Fruit fly (Drosophila melanogaster): Measurements from ENCODE around the gene Tsp26A.

Tsp26A gene

dm6 chr2L:5983236-5983635 is 16.8 kb upstream of the Tsp26A start:
- TF ChIP-seq Jra (GFP tag; optimal IDR thresholded peaks at IDR 0.05) (peak; percentile 27), lola (GFP tag; optimal IDR thresholded peaks at IDR 0.05) (no peak), dl (GFP tag; optimal IDR thresholded peaks at IDR 0.05; ENCODE audit: insufficient read depth in 1 of 2, partially characterized antibody in 2 of 2) (peak; percentile 56 to 59), sage (GFP tag; optimal IDR thresholded peaks at IDR 0.05) (no peak), Dif (GFP tag; optimal IDR thresholded peaks at IDR 0.05; ENCODE audit: partially characterized antibody) (peak; percentile 20)

dm6 chr2L:5986094-5986493 is 13.9 kb upstream of the Tsp26A start, which contains the start of gene ifc:
TSS of gene ifc (plus strand) at chr2L:5986348.
- TF ChIP-seq N (GFP tag; optimal IDR thresholded peaks at IDR 0.05) (peak; percentile 98), Hr78 (GFP tag; optimal IDR thresholded peaks at IDR 0.05) (peak; percentile 66), psq (GFP tag; optimal IDR thresholded peaks at IDR 0.05) (peak; percentile 30), Mio (GFP tag; optimal IDR thresholded peaks at IDR 0.05) (no peak), Hr83 (GFP tag; optimal IDR thresholded peaks at IDR 0.05; ENCODE audit: poor library complexity, severe bottlenecking) (peak; percentile 87), h (GFP tag; optimal IDR thresholded peaks at IDR 0.05) (peak; percentile 64), br (GFP tag; optimal IDR thresholded peaks at IDR 0.05) (peak; percentile 53), CG9705 (GFP tag; optimal IDR thresholded peaks at IDR 0.05) (peak; percentile 10), ey (GFP tag; optimal IDR thresholded peaks at IDR 0.05) (peak; percentile 30), Rel (GFP tag; optimal IDR thresholded peaks at IDR 0.05) (no peak), Rel (tag; optimal IDR thresholded peaks at IDR 0.05) (peak; percentile 46), sage (GFP tag; optimal IDR thresholded peaks at IDR 0.05) (no peak), GATAd (GFP tag; optimal IDR thresholded peaks at IDR 0.05) (no peak), foxo (GFP tag; optimal IDR thresholded peaks at IDR 0.05) (peak in 1 of 2 experiments; percentile 52), Sp1 (GFP tag; optimal IDR thresholded peaks at IDR 0.05) (peak; percentile 8), fru (GFP tag; optimal IDR thresholded peaks at IDR 0.05) (peak; percentile 47), HLH106 (tag; optimal IDR thresholded peaks at IDR 0.05) (peak; percentile 60), lola (GFP tag; optimal IDR thresholded peaks at IDR 0.05) (no peak), sv (GFP tag; optimal IDR thresholded peaks at IDR 0.05) (peak; percentile 42), Dif (GFP tag; optimal IDR thresholded peaks at IDR 0.05; ENCODE audit: partially characterized antibody) (peak; percentile 61), rgr (GFP tag; optimal IDR thresholded peaks at IDR 0.05) (peak; percentile 54), Vsx2 (GFP tag; optimal IDR thresholded peaks at IDR 0.05; ENCODE audit: partially characterized antibody) (no peak), woc (GFP tag; optimal IDR thresholded peaks at IDR 0.05) (peak; percentile 39), OdsH (GFP tag; optimal IDR thresholded peaks at IDR 0.05) (peak; percentile 51)

dm6 chr2L:5986940-5987339 is 13.1 kb upstream of the Tsp26A start:
- TF ChIP-seq dl (GFP tag; optimal IDR thresholded peaks at IDR 0.05; ENCODE audit: insufficient read depth in 1 of 2, partially characterized antibody in 2 of 2) (no peak), Rel (GFP tag; optimal IDR thresholded peaks at IDR 0.05) (no peak), Rel (tag; optimal IDR thresholded peaks at IDR 0.05) (peak; percentile 43), psq (GFP tag; optimal IDR thresholded peaks at IDR 0.05) (no peak), OdsH (GFP tag; optimal IDR thresholded peaks at IDR 0.05) (peak; percentile 11), fru (GFP tag; optimal IDR thresholded peaks at IDR 0.05) (no peak), foxo (GFP tag; optimal IDR thresholded peaks at IDR 0.05) (no peak), Abd-B (GFP tag; optimal IDR thresholded peaks at IDR 0.05) (no peak), rgr (GFP tag; optimal IDR thresholded peaks at IDR 0.05) (no peak), lola (GFP tag; optimal IDR thresholded peaks at IDR 0.05) (no peak), dsf (GFP tag; optimal IDR thresholded peaks at IDR 0.05; ENCODE audit: borderline replicate concordance) (no peak), h (GFP tag; optimal IDR thresholded peaks at IDR 0.05) (peak; percentile 3), woc (GFP tag; optimal IDR thresholded peaks at IDR 0.05) (no peak), br (GFP tag; optimal IDR thresholded peaks at IDR 0.05) (no peak), sage (GFP tag; optimal IDR thresholded peaks at IDR 0.05) (no peak), Hr83 (GFP tag; optimal IDR thresholded peaks at IDR 0.05; ENCODE audit: poor library complexity, severe bottlenecking) (no peak), Sp1 (GFP tag; optimal IDR thresholded peaks at IDR 0.05) (no peak)

- TF ChIP-seq dl (GFP tag; optimal IDR thresholded peaks at IDR 0.05; ENCODE audit: insufficient read depth in 1 of 2, partially characterized antibody in 2 of 2) (no peak), Dif (GFP tag; optimal IDR thresholded peaks at IDR 0.05; ENCODE audit: partially characterized antibody) (no peak), Rel (GFP tag; optimal IDR thresholded peaks at IDR 0.05) (no peak), Rel (tag; optimal IDR thresholded peaks at IDR 0.05) (peak; percentile 93), sage (GFP tag; optimal IDR thresholded peaks at IDR 0.05) (no peak), fru (GFP tag; optimal IDR thresholded peaks at IDR 0.05) (no peak), rgr (GFP tag; optimal IDR thresholded peaks at IDR 0.05) (no peak), h (GFP tag; optimal IDR thresholded peaks at IDR 0.05) (peak; percentile 39), pan (optimal IDR thresholded peaks at IDR 0.05) (no peak), brk (GFP tag; optimal IDR thresholded peaks at IDR 0.05) (no peak), Hnf4 (GFP tag; optimal IDR thresholded peaks at IDR 0.05) (no peak), br (GFP tag; optimal IDR thresholded peaks at IDR 0.05) (no peak)
Observed at dm6 chr2L:5988115-5989092, 11.6 kb upstream of the Tsp26A start.

All from whole organism, wandering third instar larva.